Fruit fly (Drosophila melanogaster): Measurements from ENCODE around the gene CG33340.

Gene CG33340

DNA sequence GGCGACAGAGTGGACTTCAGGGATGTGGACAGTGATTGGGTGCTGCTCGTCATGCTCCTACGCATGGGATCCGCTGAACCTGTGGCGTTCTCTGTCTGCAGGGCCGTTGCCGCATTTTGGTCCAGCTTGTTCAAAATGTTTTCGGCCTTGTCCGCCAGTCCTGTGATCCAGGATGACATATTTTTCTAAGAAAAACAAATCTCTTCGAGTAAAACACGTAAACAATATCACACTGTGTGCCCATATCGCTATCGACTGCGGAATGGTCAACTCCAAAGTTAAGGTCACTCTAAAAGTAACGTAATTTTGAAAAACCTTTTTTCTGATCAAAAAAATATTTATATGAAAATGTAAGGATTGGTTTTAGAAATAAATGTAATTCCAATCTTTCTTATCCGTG, 5.2 kb upstream of the CG33340 start, which contains the start of gene Golgin84 (continued):
- TF ChIP-seq CG13287 (GFP tag; IDR thresholded peaks at IDR 0.05; ENCODE audit: partially characterized antibody) (peak; percentile 16; the same call in 1 of the 2 replicates), Elba2 (GFP tag; optimal IDR thresholded peaks at IDR 0.05) (no peak), CG9797 (GFP tag; optimal IDR thresholded peaks at IDR 0.05) (peak; percentile 62), YL-1 (GFP tag; optimal IDR thresholded peaks at IDR 0.05) (peak; percentile 26), CG3407 (GFP tag; optimal IDR thresholded peaks at IDR 0.05) (no peak), Tbp (GFP tag; optimal IDR thresholded peaks at IDR 0.05) (no peak), pita (GFP tag; optimal IDR thresholded peaks at IDR 0.05) (no peak), CG31224 (GFP tag; IDR thresholded peaks at IDR 0.05) (no peak), CG11398 (GFP tag; optimal IDR thresholded peaks at IDR 0.05) (no peak), CG11085 (GFP tag; IDR thresholded peaks at IDR 0.05) (no peak), pzg (GFP tag; optimal IDR thresholded peaks at IDR 0.05) (peak; percentile 36), CG33213 (GFP tag; optimal IDR thresholded peaks at IDR 0.05) (no peak), CG14965 (GFP tag; optimal IDR thresholded peaks at IDR 0.05; ENCODE audit: borderline replicate concordance) (no peak), Dip3 (GFP tag; optimal IDR thresholded peaks at IDR 0.05) (no peak), exex (tag; optimal IDR thresholded peaks at IDR 0.05) (no peak), CG11696 (GFP tag; IDR thresholded peaks at IDR 0.05) (no peak), CG3163 (GFP tag; optimal IDR thresholded peaks at IDR 0.05) (no peak), Hr78 (GFP tag; optimal IDR thresholded peaks at IDR 0.05) (no peak), Drgx (GFP tag; IDR thresholded peaks at IDR 0.05) (no peak), h (optimal IDR thresholded peaks at IDR 0.05) (no peak), HHEX (GFP tag; optimal IDR thresholded peaks at IDR 0.05) (no peak), CG16815 (GFP tag; optimal IDR thresholded peaks at IDR 0.05) (no peak), knrl (GFP tag; IDR thresholded peaks at IDR 0.05; ENCODE audit: partially characterized antibody) (no peak), CG15696 (tag; optimal IDR thresholded peaks at IDR 0.05) (no peak), Dad (GFP tag; optimal IDR thresholded peaks at IDR 0.05) (no peak), disco-r (GFP tag; optimal IDR thresholded peaks at IDR 0.05) (no peak), ERR (GFP tag; optimal IDR thresholded peaks at IDR 0.05) (no peak), CG18011 (GFP tag; optimal IDR thresholded peaks at IDR 0.05) (no peak), Ets97D (GFP tag; optimal IDR thresholded peaks at IDR 0.05) (peak; percentile 16), CG4820 (GFP tag; optimal IDR thresholded peaks at IDR 0.05) (no peak), CG2129 (GFP tag; IDR thresholded peaks at IDR 0.05; ENCODE audit: partially characterized antibody) (no peak), lmd (GFP tag; IDR thresholded peaks at IDR 0.05) (no peak), Mes4 (GFP tag; optimal IDR thresholded peaks at IDR 0.05) (no peak), dpn (GFP tag; optimal IDR thresholded peaks at IDR 0.05) (no peak), CG12219 (GFP tag; optimal IDR thresholded peaks at IDR 0.05) (no peak), hth (optimal IDR thresholded peaks at IDR 0.05) (no peak), aop (GFP tag; IDR thresholded peaks at IDR 0.05) (no peak), CG17612 (GFP tag; IDR thresholded peaks at IDR 0.05) (no peak), ase (GFP tag; IDR thresholded peaks at IDR 0.05) (no peak), CG8765 (GFP tag; IDR thresholded peaks at IDR 0.05) (no peak), CG3726 (GFP tag; IDR thresholded peaks at IDR 0.05) (0 out of 3 replicates have a peak, but pooled peaks have one; percentile 28), CG11247 (GFP tag; IDR thresholded peaks at IDR 0.05) (no peak), CG9437 (GFP tag; optimal IDR thresholded peaks at IDR 0.05) (peak; percentile 89), insv (GFP tag; optimal IDR thresholded peaks at IDR 0.05) (no peak), ato (GFP tag; IDR thresholded peaks at IDR 0.05; ENCODE audit: partially characterized antibody) (peak; percentile 22; the same call in 1 of the 2 replicates), CG17802 (tag; optimal IDR thresholded peaks at IDR 0.05) (no peak), Jarid2 (GFP tag; optimal IDR thresholded peaks at IDR 0.05) (no peak), trem (tag; optimal IDR thresholded peaks at IDR 0.05) (peak; percentile 10), D19B (GFP tag; optimal IDR thresholded peaks at IDR 0.05) (no peak), fd64A (GFP tag; optimal IDR thresholded peaks at IDR 0.05) (no peak), NC2α (GFP tag; optimal IDR thresholded peaks at IDR 0.05) (no peak), CG11504 (tag; optimal IDR thresholded peaks at IDR 0.05) (no peak)
